Fruit fly (Drosophila melanogaster): ENCODE results near the gene mri.

Gene mri

dm6 chr3L:247482-248225 is 47.7 kb downstream of the mri start, which contains the start of gene mthl14:
Gene mthl14, plus strand, starts transcription at chr3L:247491.
- TF ChIP-seq Atf3 (GFP tag; optimal IDR thresholded peaks at IDR 0.05) = no peak
- TF ChIP-seq crol (GFP tag; IDR thresholded peaks at IDR 0.05) = no peak
- no peak for TF ChIP-seq jumu (GFP tag; optimal IDR thresholded peaks at IDR 0.05)
- no peak for TF ChIP-seq CG8359 (GFP tag; optimal IDR thresholded peaks at IDR 0.05; ENCODE audit: borderline replicate concordance)
- peak; percentile 3 for TF ChIP-seq Lhr (GFP tag; optimal IDR thresholded peaks at IDR 0.05)
- no peak for TF ChIP-seq CG14710 (tag; optimal IDR thresholded peaks at IDR 0.05)
- no peak for TF ChIP-seq Xrp1 (GFP tag; IDR thresholded peaks at IDR 0.05)
- no peak for TF ChIP-seq pfk (GFP tag; optimal IDR thresholded peaks at IDR 0.05)
- peak; percentile 31 for TF ChIP-seq pros (GFP tag; optimal IDR thresholded peaks at IDR 0.05)
- TF ChIP-seq TFAM (GFP tag; optimal IDR thresholded peaks at IDR 0.05) = no peak
- TF ChIP-seq CG15479 (GFP tag; optimal IDR thresholded peaks at IDR 0.05) = peak; percentile 37
- TF ChIP-seq sd (tag; optimal IDR thresholded peaks at IDR 0.05) = peak; percentile 97
- peak; percentile 37 for TF ChIP-seq CG17359 (tag; optimal IDR thresholded peaks at IDR 0.05)
- TF ChIP-seq CG15601 (tag; optimal IDR thresholded peaks at IDR 0.05) = peak; percentile 50
- TF ChIP-seq CG10209 (GFP tag; optimal IDR thresholded peaks at IDR 0.05) = no peak
- TF ChIP-seq Ravus (GFP tag; IDR thresholded peaks at IDR 0.05) = no peak
- TF ChIP-seq CG17568 (GFP tag; optimal IDR thresholded peaks at IDR 0.05) = peak; percentile 39
- TF ChIP-seq mirr (GFP tag; optimal IDR thresholded peaks at IDR 0.05) = peak; percentile 84
- TF ChIP-seq usp (GFP tag; optimal IDR thresholded peaks at IDR 0.05) = no peak
- no peak for TF ChIP-seq B-H1 (GFP tag; IDR thresholded peaks at IDR 0.05)
- no peak for TF ChIP-seq CG30403 (GFP tag; optimal IDR thresholded peaks at IDR 0.05)
- TF ChIP-seq Doc2 (GFP tag; IDR thresholded peaks at IDR 0.05) = no peak
- TF ChIP-seq BtbVII (GFP tag; optimal IDR thresholded peaks at IDR 0.05) = peak; percentile 58
- TF ChIP-seq ranshi (GFP tag; IDR thresholded peaks at IDR 0.05) = no peak
- peak; percentile 25 for TF ChIP-seq odd (GFP tag; optimal IDR thresholded peaks at IDR 0.05)
- peak; percentile 27 for TF ChIP-seq CG33557 (GFP tag; optimal IDR thresholded peaks at IDR 0.05)
- no peak for TF ChIP-seq CG11695 (GFP tag; IDR thresholded peaks at IDR 0.05)
- TF ChIP-seq CG31441 (GFP tag; IDR thresholded peaks at IDR 0.05) = no peak
- peak; percentile 63; the same call in 1 of the 2 replicates for TF ChIP-seq GATAe (GFP tag; conservative IDR thresholded peaks at IDR 0.05)
- TF ChIP-seq Adf1 (GFP tag; IDR thresholded peaks at IDR 0.05) = no peak
- TF ChIP-seq bab2 (GFP tag; optimal IDR thresholded peaks at IDR 0.05) = no peak
- TF ChIP-seq gt (GFP tag; IDR thresholded peaks at IDR 0.05) = no peak
- no peak for TF ChIP-seq en (GFP tag; optimal IDR thresholded peaks at IDR 0.05)
- TF ChIP-seq nmo (GFP tag; optimal IDR thresholded peaks at IDR 0.05) = no peak
- no peak for TF ChIP-seq Awh (GFP tag; IDR thresholded peaks at IDR 0.05)
- no peak for TF ChIP-seq sna (GFP tag; IDR thresholded peaks at IDR 0.05; ENCODE audit: partially characterized antibody)
- TF ChIP-seq Pdp1 (GFP tag; optimal IDR thresholded peaks at IDR 0.05) = peak in 1 of 2 experiments; percentile 16
- no peak for TF ChIP-seq CG2116 (GFP tag; optimal IDR thresholded peaks at IDR 0.05)
- peak; percentile 92 for TF ChIP-seq exex (tag; optimal IDR thresholded peaks at IDR 0.05)
- TF ChIP-seq sens-2 (GFP tag; IDR thresholded peaks at IDR 0.05) = no peak
- TF ChIP-seq tx (GFP tag; optimal IDR thresholded peaks at IDR 0.05) = no peak
- no peak for TF ChIP-seq toy (GFP tag; IDR thresholded peaks at IDR 0.05)
- no peak for TF ChIP-seq trh (GFP tag; optimal IDR thresholded peaks at IDR 0.05)
- no peak for TF ChIP-seq CG1602 (GFP tag; optimal IDR thresholded peaks at IDR 0.05)
- no peak for TF ChIP-seq CG11085 (GFP tag; IDR thresholded peaks at IDR 0.05)
- TF ChIP-seq CG6175 (GFP tag; IDR thresholded peaks at IDR 0.05) = no peak
- TF ChIP-seq unpg (GFP tag; optimal IDR thresholded peaks at IDR 0.05) = no peak
- TF ChIP-seq gfzf (GFP tag; optimal IDR thresholded peaks at IDR 0.05) = peak; percentile 53
- TF ChIP-seq eve (GFP tag; optimal IDR thresholded peaks at IDR 0.05) = peak in 1 of 2 experiments; percentile 51
- TF ChIP-seq CG10431 (GFP tag; optimal IDR thresholded peaks at IDR 0.05) = peak; percentile 1

Data from whole organism, embryonic.